Worm (Caenorhabditis elegans) whole organism, L3 larva: ENCODE measurements around the gene E02H4.8.

ENCODE experiments used
- ceh-28 ChIP-seq: fragments of 150-350 bp; optimal IDR thresholded peaks from 2 replicates; lab custom pipeline; 2014; ENCODE audit warnings: missing biosample characterization, missing genetic modification reagents, missing genetic modification characterization
- ceh-9 ChIP-seq: sonication (generic microtip); optimal IDR thresholded peaks from 2 replicates; lab custom pipeline; 2018; ENCODE audit warnings: missing biosample characterization, missing genetic modification characterization
- mdl-1 ChIP-seq: fragments of 150-350 bp; optimal IDR thresholded peaks from 2 replicates; lab custom pipeline; 2014; ENCODE audit warnings: missing biosample characterization, missing genetic modification characterization
- snpc-4 ChIP-seq: fragments of 150-350 bp; optimal IDR thresholded peaks from 2 replicates; lab custom pipeline; 2014; ENCODE audit warnings: missing biosample characterization, missing genetic modification characterization
- zag-1 ChIP-seq: fragments of 150-350 bp; optimal IDR thresholded peaks from 2 replicates; lab custom pipeline; 2014; ENCODE audit warnings: missing biosample characterization, missing genetic modification characterization
- ztf-11 ChIP-seq: fragments of 150-350 bp; optimal IDR thresholded peaks from 2 replicates; lab custom pipeline; 2014; ENCODE audit warnings: missing biosample characterization, missing genetic modification characterization

- TF ChIP-seq snpc-4 (tag; lab: Kevin White, UChicago) (no peak), zag-1 (tag; lab: Kevin White, UChicago) (no peak), mdl-1 (tag; lab: Kevin White, UChicago) (no peak), ceh-28 (no peak), ceh-9 (tag; lab: Kevin White, UChicago) (no peak), ztf-11 (tag; lab: Kevin White, UChicago) (no peak)
Observed at ce11 chrX:14247436-14248103, 15.8 kb downstream of the E02H4.8 start, which contains the start of gene K04C1.5.
